Fruit fly (Drosophila melanogaster) whole organism, embryonic: Measurements from ENCODE around the gene Ankle2.
A peak's percentile ranks its signal among the peaks of the same experiment; 100 is the strongest.

Source experiments
- Blimp-1 ChIP-seq: fragments of 200-800 bp; sonication (Bioruptor generic); optimal IDR thresholded peaks from 3 replicates; lab custom pipeline; 2018; ENCODE audit warnings: missing biosample characterization, missing genetic modification characterization, mild to moderate bottlenecking, moderate library complexity, missing genetic modification reagents
- CG11504 ChIP-seq: fragments of 200-800 bp; sonication (Bioruptor generic); optimal IDR thresholded peaks from 3 replicates; lab custom pipeline; 2019; ENCODE audit warnings: missing biosample characterization, mild to moderate bottlenecking, missing genetic modification characterization, moderate library complexity
- CG11560 ChIP-seq: fragments of 200-800 bp; sonication (Bioruptor generic); IDR thresholded peaks from 3 replicates; pipeline ENCODE4 v1.3.6; 2022; ENCODE audit warnings: missing biosample characterization, missing genetic modification characterization
- CG11695 ChIP-seq: fragments of 200-800 bp; sonication (Bioruptor generic); IDR thresholded peaks from 3 replicates; pipeline ENCODE4 v1.3.6; 2022; ENCODE audit warnings: missing biosample characterization, missing genetic modification characterization
- CG12104 ChIP-seq: fragments of 200-800 bp; sonication (Bioruptor generic); optimal IDR thresholded peaks from 3 replicates; lab custom pipeline; 2016; ENCODE audit warnings: missing biosample characterization, missing genetic modification characterization
- CG14965 ChIP-seq: fragments of 200-800 bp; sonication (Bioruptor generic); optimal IDR thresholded peaks from 2 replicates; lab custom pipeline; 2016; ENCODE audit warnings: missing biosample characterization, missing genetic modification characterization, borderline replicate concordance
- CG2712 ChIP-seq: fragments of 200-800 bp; optimal IDR thresholded peaks from 3 replicates; lab custom pipeline; 2019; ENCODE audit warnings: missing biosample characterization, mild to moderate bottlenecking, missing genetic modification characterization, moderate library complexity
- CG2875 ChIP-seq: fragments of 200-800 bp; sonication (Bioruptor generic); optimal IDR thresholded peaks from 2 replicates; lab custom pipeline; 2017; ENCODE audit warnings: missing biosample characterization, mild to moderate bottlenecking, missing genetic modification characterization, missing genetic modification reagents
- CG31388 ChIP-seq: fragments of 200-800 bp; sonication (Bioruptor generic); optimal IDR thresholded peaks from 2 replicates; lab custom pipeline; 2016; ENCODE audit warnings: missing biosample characterization, missing genetic modification characterization
- CG31441 ChIP-seq: fragments of 200-800 bp; sonication (Bioruptor generic); IDR thresholded peaks from 2 replicates; pipeline ENCODE4 v1.3.6; 2022; ENCODE audit warnings: missing biosample characterization, missing genetic modification characterization
- CG3726 ChIP-seq: fragments of 200-800 bp; sonication (Bioruptor generic); IDR thresholded peaks from 3 replicates; pipeline ENCODE4, ENCODE4 v1.3.6; 2022; ENCODE audit warnings: missing biosample characterization, missing genetic modification characterization
- CG4404 ChIP-seq: fragments of 200-800 bp; sonication (Bioruptor generic); IDR thresholded peaks from 2 replicates; pipeline ENCODE4 v1.3.6; 2022; ENCODE audit warnings: missing biosample characterization, missing genetic modification characterization
- CG5245 ChIP-seq: fragments of 200-800 bp; sonication (Bioruptor generic); optimal IDR thresholded peaks from 3 replicates; lab custom pipeline; 2016; ENCODE audit warnings: missing biosample characterization, missing genetic modification characterization
- CG8924 ChIP-seq: fragments of 200-800 bp; optimal IDR thresholded peaks from 3 replicates; lab custom pipeline; 2019; ENCODE audit warnings: missing biosample characterization, mild to moderate bottlenecking, missing genetic modification characterization, moderate library complexity
- Deaf1 ChIP-seq: fragments of 200-800 bp; optimal IDR thresholded peaks from 3 replicates; lab custom pipeline; 2019; ENCODE audit warnings: missing biosample characterization, mild to moderate bottlenecking, missing genetic modification characterization, moderate library complexity
- Dll ChIP-seq: fragments of 200-800 bp; sonication (Bioruptor generic); IDR thresholded peaks from 4 replicates; pipeline ENCODE4 v1.3.6; 2022; ENCODE audit warnings: missing biosample characterization, missing genetic modification characterization; ENCODE audit not compliant: partially characterized antibody
- Doc3 ChIP-seq: fragments of 200-800 bp; sonication (Bioruptor generic); IDR thresholded peaks from 3 replicates; pipeline ENCODE4 v1.3.6; 2022; ENCODE audit warnings: missing biosample characterization, missing genetic modification characterization; ENCODE audit not compliant: partially characterized antibody
- Drgx ChIP-seq: fragments of 200-800 bp; sonication (Bioruptor generic); IDR thresholded peaks from 2 replicates; pipeline ENCODE4 v1.3.6; 2022; ENCODE audit warnings: missing biosample characterization, missing genetic modification characterization
- Eip74EF ChIP-seq, 2 experiments: fragments of 200-800 bp in 1 of 2; fragments of >200 bp in 1 of 2; sonication (Bioruptor generic) in 1 of 2; optimal IDR thresholded peaks; 2 replicates each; lab custom pipeline; 2017 to 2019; ENCODE audit warnings: missing biosample characterization in 2 of 2, missing genetic modification characterization in 2 of 2, mild to moderate bottlenecking in 1 of 2, moderate library complexity in 1 of 2
- Ets65A ChIP-seq: fragments of 200-800 bp; sonication (Bioruptor generic); peaks from one replicate; lab custom pipeline; 2016; ENCODE audit warnings: missing biosample characterization, missing genetic modification characterization
- Fer1 ChIP-seq: fragments of 200-800 bp; sonication (Bioruptor generic); optimal IDR thresholded peaks from 2 replicates; lab custom pipeline; 2017; ENCODE audit warnings: missing biosample characterization, mild to moderate bottlenecking, missing genetic modification characterization
- Hsf ChIP-seq: fragments of 200-800 bp; sonication (Bioruptor generic); optimal IDR thresholded peaks from 3 replicates; lab custom pipeline; 2016; ENCODE audit warnings: missing biosample characterization, missing genetic modification characterization
- Kr ChIP-seq: fragments of 200-800 bp; sonication (Bioruptor generic); optimal IDR thresholded peaks from 2 replicates; lab custom pipeline; 2017; ENCODE audit warnings: missing biosample characterization, mild to moderate bottlenecking, missing genetic modification characterization
- MBD-R2 ChIP-seq: fragments of 200-800 bp; sonication (Bioruptor generic); IDR thresholded peaks from 2 replicates; pipeline ENCODE4 v1.3.6; 2022; ENCODE audit warnings: missing biosample characterization, missing genetic modification characterization
- Max ChIP-seq: fragments of 200-800 bp; sonication (Bioruptor generic); optimal IDR thresholded peaks from 2 replicates; lab custom pipeline; 2016; ENCODE audit warnings: missing biosample characterization, mild to moderate bottlenecking, missing genetic modification characterization
- Med ChIP-seq: fragments of 200-800 bp; sonication (Bioruptor generic); peaks from one replicate; lab custom pipeline; 2016; ENCODE audit warnings: missing biosample characterization, missing genetic modification characterization, mild to moderate bottlenecking, inconsistent platforms, moderate library complexity
- Spps ChIP-seq: fragments of 200-800 bp; sonication (Bioruptor generic); optimal IDR thresholded peaks from 2 replicates; lab custom pipeline; 2018; ENCODE audit warnings: missing biosample characterization, mild to moderate bottlenecking, missing genetic modification characterization
- Trl ChIP-seq, 3 experiments: fragments of >200 bp in 2 of 3; fragments of 200-800 bp in 1 of 3; sonication (Bioruptor generic) in 1 of 3; optimal IDR thresholded peaks; 2 replicates in 1 of 3; 3 replicates in 2 of 3; lab custom pipeline; 2016 to 2017; ENCODE audit warnings: missing biosample characterization in 1 of 3, missing genetic modification characterization in 1 of 3
- Xrp1 ChIP-seq: fragments of 200-800 bp; sonication (Bioruptor generic); IDR thresholded peaks from 2 replicates; pipeline ENCODE4 v1.3.6; 2022; ENCODE audit warnings: missing biosample characterization, missing genetic modification characterization
- aop ChIP-seq: fragments of 200-800 bp; sonication (Bioruptor generic); IDR thresholded peaks from 2 replicates; pipeline ENCODE4 v1.3.6; 2022; ENCODE audit warnings: missing biosample characterization, missing genetic modification characterization
- bsh ChIP-seq, 2 experiments: fragments of 200-800 bp; sonication (Bioruptor generic); optimal IDR thresholded peaks; 2 replicates each; lab custom pipeline; 2017 to 2018; ENCODE audit warnings: mild to moderate bottlenecking in 2 of 2, missing biosample characterization in 2 of 2, missing genetic modification characterization in 2 of 2, moderate library complexity in 1 of 2
- corto ChIP-seq: fragments of 200-800 bp; sonication (Bioruptor generic); optimal IDR thresholded peaks from 2 replicates; lab custom pipeline; 2016; ENCODE audit warnings: missing biosample characterization, mild to moderate bottlenecking, missing genetic modification characterization, moderate library complexity
- esg ChIP-seq: fragments of 200-800 bp; sonication (Bioruptor generic); conservative IDR thresholded peaks from 2 replicates; pipeline ENCODE4 v1.3.6; 2022; ENCODE audit warnings: missing biosample characterization, missing genetic modification characterization
- fu2 ChIP-seq: fragments of 200-800 bp; sonication (Bioruptor generic); optimal IDR thresholded peaks from 2 replicates; lab custom pipeline; 2016; ENCODE audit warnings: missing biosample characterization, missing genetic modification characterization
- lbe ChIP-seq: fragments of 200-800 bp; sonication (Bioruptor generic); optimal IDR thresholded peaks from 2 replicates; lab custom pipeline; 2016; ENCODE audit warnings: missing biosample characterization, mild to moderate bottlenecking, missing genetic modification characterization
- maf-S ChIP-seq: fragments of 200-800 bp; sonication (Bioruptor generic); optimal IDR thresholded peaks from 2 replicates; lab custom pipeline; 2016; ENCODE audit warnings: missing biosample characterization, missing genetic modification characterization
- nom ChIP-seq: fragments of 200-800 bp; sonication (Bioruptor generic); optimal IDR thresholded peaks from 2 replicates; lab custom pipeline; 2017; ENCODE audit warnings: missing biosample characterization, missing genetic modification characterization, mild to moderate bottlenecking, moderate library complexity, missing genetic modification reagents
- otp ChIP-seq: fragments of 200-800 bp; sonication (Bioruptor generic); IDR thresholded peaks from 3 replicates; pipeline ENCODE4, ENCODE4 v1.3.6; 2022; ENCODE audit warnings: missing biosample characterization, missing genetic modification characterization
- sens ChIP-seq: fragments of 200-800 bp; sonication (Bioruptor generic); peaks from one replicate; lab custom pipeline; 2016; ENCODE audit warnings: missing biosample characterization, missing genetic modification characterization

Ankle2 gene

DNA sequence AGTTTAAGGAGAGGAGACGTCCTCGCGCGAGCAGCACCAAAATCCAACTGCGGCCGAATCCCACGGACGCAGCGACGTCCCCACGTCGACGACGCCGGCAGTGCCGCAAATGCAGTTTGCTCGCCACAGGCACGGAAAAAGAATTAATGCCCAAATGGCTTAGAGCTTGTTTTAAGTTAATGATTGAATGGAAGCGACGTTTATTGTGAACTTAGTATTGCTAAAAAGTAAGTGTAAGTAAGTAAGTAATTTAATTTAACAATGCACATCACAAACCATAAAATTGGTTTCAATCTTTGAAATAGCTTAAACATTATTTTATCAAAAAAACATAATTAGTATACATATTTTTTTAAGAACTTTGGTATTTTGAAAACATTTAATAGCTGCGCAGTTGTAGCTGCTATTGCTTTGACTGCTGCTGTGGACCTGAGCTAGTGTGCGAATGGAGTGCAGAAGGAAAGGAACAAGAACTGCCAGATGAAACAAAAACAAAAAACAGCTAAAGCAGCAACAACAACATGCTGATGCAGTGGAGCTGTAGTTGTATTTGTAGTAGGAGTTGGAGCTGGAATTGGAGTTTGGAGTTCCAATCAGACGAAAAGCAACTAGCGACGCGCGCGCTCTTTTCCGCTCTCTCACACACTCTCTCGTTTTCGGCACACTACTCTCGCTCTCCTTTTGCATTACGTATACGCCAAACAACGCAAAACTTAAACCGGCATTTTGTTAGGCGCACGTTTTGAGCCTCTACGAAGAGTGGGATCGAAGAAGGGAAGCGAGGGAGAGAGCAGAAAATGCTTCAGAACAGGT lies 17.7 kb downstream of the Ankle2 start, which contains the start of gene CG43658:
Gene CG43658 (minus strand): TSS at position 51 of the 813 bp plus-strand sequence.
- TF ChIP-seq Kr (GFP tag; lab: Kevin White, UChicago) (no peak), Hsf (GFP tag; lab: Kevin White, UChicago) (no peak), Doc3 (GFP tag; lab: Robert Waterston, UW) (no peak), lbe (GFP tag; lab: Kevin White, UChicago) (peak; percentile 77), bsh (GFP tag; optimal IDR thresholded peaks at IDR 0.05; lab: Kevin White, UChicago) (peak in 1 of 2 experiments; percentile 97), nom (GFP tag; lab: Kevin White, UChicago) (peak; percentile 94), Trl (optimal IDR thresholded peaks at IDR 0.05; lab: Kevin White, UChicago) (peak in 1 of 2 experiments; percentile 11), Trl (GFP tag; optimal IDR thresholded peaks at IDR 0.05; lab: Kevin White, UChicago) (no peak), corto (GFP tag; lab: Kevin White, UChicago) (peak; percentile 85), Drgx (peak; percentile 86)
- TF ChIP-seq, all 482 proteins: peak for 6

DNA sequence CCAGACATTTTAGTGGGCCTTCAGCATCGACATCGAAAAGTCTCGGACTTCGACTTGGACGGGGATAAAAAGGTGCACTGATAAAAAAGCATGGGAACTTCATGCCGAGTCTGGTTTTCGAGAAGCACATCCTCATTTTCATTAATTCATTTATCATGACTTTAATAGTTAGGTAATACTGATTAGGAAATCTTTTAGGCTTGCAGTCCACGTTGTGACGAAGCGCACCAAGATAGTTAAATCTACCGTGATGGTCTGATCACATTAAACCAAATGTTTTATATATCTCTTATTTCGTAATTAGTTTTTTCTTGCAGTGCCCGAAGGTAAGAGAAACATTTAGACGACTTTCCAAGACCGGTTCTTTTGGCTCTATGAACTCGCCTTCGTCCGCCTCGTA lies 20.3 kb downstream of the Ankle2 start:
- TF ChIP-seq Eip74EF (GFP tag; optimal IDR thresholded peaks at IDR 0.05; lab: Kevin White, UChicago) (no peak), Max (GFP tag; lab: Kevin White, UChicago) (no peak), nom (GFP tag; lab: Kevin White, UChicago) (peak; percentile 83), sens (GFP tag; lab: Kevin White, UChicago) (peak; percentile 20), CG31388 (GFP tag; lab: Kevin White, UChicago) (no peak), bsh (GFP tag; optimal IDR thresholded peaks at IDR 0.05; lab: Kevin White, UChicago) (peak in 1 of 2 experiments; percentile 79), CG11695 (GFP tag; lab: Robert Waterston, UW) (no peak), Ets65A (peak; percentile 53)
- TF ChIP-seq, all 482 proteins: peak for 4

DNA sequence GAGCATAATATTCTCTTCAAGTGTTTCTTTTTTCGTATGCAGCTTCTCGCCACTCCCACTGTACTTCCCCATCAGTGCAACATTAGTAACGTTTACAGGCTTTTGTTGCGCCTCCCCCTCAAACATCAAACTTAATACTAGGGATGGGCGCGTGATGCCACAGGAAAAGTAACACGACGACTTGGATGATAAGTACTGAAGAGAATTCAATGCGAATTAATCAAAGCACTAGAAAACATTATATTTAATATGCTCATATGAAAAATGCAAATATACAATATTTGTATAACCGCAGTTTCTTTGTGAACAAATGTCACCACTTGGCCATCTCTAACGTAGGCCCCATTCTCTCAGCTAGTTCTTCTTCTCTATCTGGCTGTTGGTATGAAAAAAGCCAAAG lies 23.9 kb downstream of the Ankle2 start:
- peak; percentile 22; the same call in 1 of the 2 replicates for TF ChIP-seq Xrp1 (GFP tag; lab: Robert Waterston, UW)
- TF ChIP-seq CG2712 (tag; lab: Kevin White, UChicago) = peak; percentile 1
- TF ChIP-seq CG11504 (tag; lab: Kevin White, UChicago) = peak; percentile 3
- peak; percentile 41; the same call in 1 of the 4 replicates for TF ChIP-seq Dll
- TF ChIP-seq sens (GFP tag; lab: Kevin White, UChicago) = peak; percentile 44
- 0 out of 2 replicates have a peak, but pooled peaks have one; percentile 14 for TF ChIP-seq Drgx
- no peak for TF ChIP-seq esg
- TF ChIP-seq Blimp-1 (GFP tag; lab: Kevin White, UChicago) = peak; percentile 1
- no peak for TF ChIP-seq CG3726 (GFP tag; lab: Robert Waterston, UW)
- peak; percentile 37; the same call in 1 of the 3 replicates for TF ChIP-seq Doc3 (GFP tag; lab: Robert Waterston, UW)

DNA sequence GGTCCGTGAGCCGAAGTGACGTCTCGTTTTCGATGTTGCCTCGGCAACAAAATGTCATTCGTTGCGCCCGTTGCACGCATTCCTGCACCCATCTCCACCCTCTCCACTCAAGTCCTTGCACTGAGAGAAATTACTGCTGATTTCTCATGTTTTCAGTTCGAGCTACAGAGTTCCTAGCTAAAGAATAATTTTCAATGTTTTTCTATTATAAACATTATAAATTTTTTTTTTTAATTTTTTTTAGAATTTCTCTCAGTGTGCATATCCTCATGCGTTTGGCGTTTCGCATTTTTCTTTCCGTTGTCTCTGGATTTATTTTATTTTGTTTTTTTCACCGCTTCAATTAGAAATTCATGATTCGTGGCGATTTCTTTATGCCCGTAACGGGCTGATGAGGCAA lies 28.1 kb downstream of the Ankle2 start:
- TF ChIP-seq CG8924 (tag; lab: Kevin White, UChicago) (no peak), lbe (GFP tag; lab: Kevin White, UChicago) (peak; percentile 61), nom (GFP tag; lab: Kevin White, UChicago) (peak; percentile 56), sens (GFP tag; lab: Kevin White, UChicago) (peak; percentile 56), corto (GFP tag; lab: Kevin White, UChicago) (peak; percentile 44), Fer1 (GFP tag; lab: Kevin White, UChicago) (no peak), Drgx (peak; percentile 56), bsh (GFP tag; optimal IDR thresholded peaks at IDR 0.05; lab: Kevin White, UChicago) (peak in 1 of 2 experiments; percentile 13), CG4404 (GFP tag; lab: Robert Waterston, UW) (peak; percentile 26; the same call in 1 of the 2 replicates)

DNA sequence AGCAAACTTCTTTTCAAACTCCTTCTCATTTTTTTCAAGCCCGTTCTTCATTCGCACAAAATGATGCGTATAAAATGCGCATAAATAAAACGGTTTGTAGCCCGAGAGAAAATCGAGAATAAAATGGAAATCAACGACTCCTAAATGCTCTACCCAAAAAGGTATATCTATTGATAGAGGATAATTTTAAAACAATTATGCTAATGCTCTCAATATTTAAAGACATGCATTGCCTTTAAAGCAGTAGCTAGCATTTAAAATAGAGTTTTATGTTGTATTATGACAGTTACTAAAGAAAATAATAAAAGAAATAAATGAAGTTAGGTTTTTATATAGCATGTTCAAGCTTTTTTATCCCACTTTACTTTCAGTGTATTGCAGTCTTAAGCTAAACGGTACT lies 28.7 kb downstream of the Ankle2 start:
- TF ChIP-seq CG5245 (GFP tag; lab: Kevin White, UChicago) = no peak
- no peak for TF ChIP-seq otp
- TF ChIP-seq Deaf1 (tag; lab: Kevin White, UChicago) = no peak
- no peak for TF ChIP-seq Spps (tag; lab: Kevin White, UChicago)
- TF ChIP-seq CG12104 = no peak
- TF ChIP-seq CG14965 (GFP tag; lab: Kevin White, UChicago) = no peak
- TF ChIP-seq aop (GFP tag; lab: Robert Waterston, UW) = no peak
- no peak for TF ChIP-seq Med (GFP tag; lab: Kevin White, UChicago)
- TF ChIP-seq maf-S (GFP tag; lab: Kevin White, UChicago) = no peak
- no peak for TF ChIP-seq CG8924 (tag; lab: Kevin White, UChicago)
- TF ChIP-seq CG2875 (GFP tag; lab: Kevin White, UChicago) = no peak
- no peak for TF ChIP-seq MBD-R2 (GFP tag; lab: Robert Waterston, UW)
- TF ChIP-seq CG11560 (tag; lab: Robert Waterston, UW) = no peak
- no peak for TF ChIP-seq fu2
- TF ChIP-seq CG31441 (GFP tag; lab: Robert Waterston, UW) = no peak
